Worm (Caenorhabditis elegans) whole organism, late embryonic: ENCODE data around the gene D1086.10.
"Not testable (repeated sequence)": the region's sequence is repeated elsewhere in the genome, so short reads cannot be mapped to it uniquely, and the experiment has no call there.

Source experiments
- elt-2 ChIP-seq: sonication (generic microtip); optimal IDR thresholded peaks from 2 replicates; lab custom pipeline; 2016; ENCODE audit warnings: missing genetic modification reagents, missing genetic modification characterization, missing compliant biosample characterization
- pax-1 ChIP-seq: fragments of 150-350 bp; optimal IDR thresholded peaks from 2 replicates; lab custom pipeline; 2014; ENCODE audit warnings: missing biosample characterization, missing genetic modification characterization
- pha-2 ChIP-seq: sonication (generic microtip); optimal IDR thresholded peaks from 2 replicates; lab custom pipeline; 2017; ENCODE audit warnings: mild to moderate bottlenecking, missing genetic modification characterization, missing compliant biosample characterization
- tbx-2 ChIP-seq: sonication (generic microtip); optimal IDR thresholded peaks from 2 replicates; lab custom pipeline; 2016; ENCODE audit warnings: missing genetic modification characterization, missing compliant biosample characterization
- tbx-7 ChIP-seq: sonication (generic microtip); optimal IDR thresholded peaks from 2 replicates; lab custom pipeline; 2016; ENCODE audit warnings: missing genotype, missing genetic modification characterization, missing compliant biosample characterization

DNA sequence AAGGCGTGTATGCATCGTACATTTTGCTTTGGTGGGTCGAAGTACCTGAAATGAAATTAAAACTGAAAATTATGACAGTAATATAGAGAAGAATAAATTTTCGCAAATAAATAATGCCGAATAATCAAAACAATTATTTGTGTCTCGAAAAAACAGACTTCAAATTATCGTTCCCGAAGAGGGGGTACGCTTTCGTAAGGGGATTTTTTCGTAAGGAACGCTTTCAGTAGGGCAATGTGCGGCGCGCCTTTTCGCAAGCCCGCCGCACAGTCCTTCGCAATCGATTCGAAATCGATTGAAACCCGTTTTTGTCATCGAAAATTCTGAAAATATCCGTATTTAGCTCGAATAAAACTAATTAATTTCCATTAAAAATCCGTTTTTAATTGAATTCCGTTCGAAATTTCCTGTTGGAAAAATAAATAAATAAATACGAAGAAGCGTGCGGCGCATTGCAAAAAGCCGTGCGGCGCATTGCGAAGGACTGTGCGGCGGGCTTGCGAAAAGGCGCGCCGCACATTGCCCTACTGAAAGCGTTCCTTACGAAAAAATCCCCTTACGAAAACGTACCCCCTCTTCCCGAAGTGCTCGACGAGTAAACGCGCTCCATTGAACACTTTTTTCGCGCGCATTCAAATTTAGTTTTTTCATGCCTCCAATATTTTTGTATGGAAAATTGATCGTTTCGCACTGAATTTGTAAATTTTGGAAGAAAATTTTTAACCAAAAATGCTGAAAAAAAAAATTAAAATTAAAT, 44.0 kb upstream of the D1086.10 start, which contains the start of gene vps-39:
- TF ChIP-seq elt-2 (peak; percentile 32), tbx-2 (tag; lab: Kevin White, UChicago) (peak; percentile 50)
- not testable (repeated sequence) for TF ChIP-seq pax-1 (tag; lab: Kevin White, UChicago); tbx-7 (tag; lab: Kevin White, UChicago); pha-2
